Fruit fly (Drosophila melanogaster): Measurements from ENCODE around the gene lectin-37Db.

Gene lectin-37Db

DNA sequence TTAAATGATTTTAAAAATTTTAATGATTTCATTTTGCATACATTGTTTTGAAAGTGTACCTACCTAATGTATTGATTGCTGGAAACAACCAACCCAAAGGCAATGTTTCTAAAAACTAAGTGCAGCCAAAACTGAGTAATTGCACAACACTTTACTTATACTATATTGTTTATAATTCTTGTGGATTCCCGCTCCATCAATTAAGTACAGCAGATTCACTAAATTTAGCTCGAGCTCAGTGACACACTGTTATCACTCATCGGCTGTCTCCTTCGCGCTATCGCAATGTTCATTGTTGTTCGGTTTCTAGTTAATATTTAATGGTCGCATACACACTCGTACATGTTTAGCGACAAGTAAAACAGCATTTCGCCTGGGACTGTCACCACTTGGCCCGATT lies 36.8 kb downstream of the lectin-37Db start:
- TF ChIP-seq CG13204 (GFP tag; optimal IDR thresholded peaks at IDR 0.05) (no peak), CG9948 (tag; optimal IDR thresholded peaks at IDR 0.05) (no peak), CG10348 (GFP tag; IDR thresholded peaks at IDR 0.05) (no peak), CG8301 (tag; optimal IDR thresholded peaks at IDR 0.05) (no peak), CG14655 (GFP tag; optimal IDR thresholded peaks at IDR 0.05) (no peak), CG17806 (tag; optimal IDR thresholded peaks at IDR 0.05) (no peak), Snoo (tag; optimal IDR thresholded peaks at IDR 0.05) (no peak), CG34367 (tag; optimal IDR thresholded peaks at IDR 0.05) (no peak), CG32121 (GFP tag; IDR thresholded peaks at IDR 0.05) (no peak), D1 (tag; optimal IDR thresholded peaks at IDR 0.05) (no peak)

dm6 chr2L:19457890-19458580 lies 39.2 kb downstream of the lectin-37Db start:
- TF ChIP-seq Ets98B (GFP tag; IDR thresholded peaks at IDR 0.05) (no peak), EcR (GFP tag; optimal IDR thresholded peaks at IDR 0.05) (no peak)

dm6 chr2L:19459404-19459803 lies 40.5 kb downstream of the lectin-37Db start:
- TF ChIP-seq CG4496 (GFP tag; IDR thresholded peaks at IDR 0.05) (no peak), CG34367 (tag; optimal IDR thresholded peaks at IDR 0.05) (no peak), Pif1B (GFP tag; optimal IDR thresholded peaks at IDR 0.05) (no peak), Ets98B (GFP tag; IDR thresholded peaks at IDR 0.05) (no peak), EcR (GFP tag; optimal IDR thresholded peaks at IDR 0.05) (no peak), CG8301 (tag; optimal IDR thresholded peaks at IDR 0.05) (no peak), fd96Ca (GFP tag; IDR thresholded peaks at IDR 0.05) (no peak), rn (GFP tag; IDR thresholded peaks at IDR 0.05) (no peak), CG13204 (GFP tag; optimal IDR thresholded peaks at IDR 0.05) (no peak), CG14655 (GFP tag; optimal IDR thresholded peaks at IDR 0.05) (no peak), CG9948 (tag; optimal IDR thresholded peaks at IDR 0.05) (no peak), D1 (tag; optimal IDR thresholded peaks at IDR 0.05) (no peak), CG17806 (tag; optimal IDR thresholded peaks at IDR 0.05) (no peak), Snoo (tag; optimal IDR thresholded peaks at IDR 0.05) (no peak), CG10348 (GFP tag; IDR thresholded peaks at IDR 0.05) (no peak), CG8159 (tag; optimal IDR thresholded peaks at IDR 0.05) (no peak), CG32121 (GFP tag; IDR thresholded peaks at IDR 0.05) (no peak)

- peak; percentile 19; the same call in 1 of the 2 replicates for TF ChIP-seq Ets98B (GFP tag; IDR thresholded peaks at IDR 0.05)
- no peak for TF ChIP-seq CG10348 (GFP tag; IDR thresholded peaks at IDR 0.05)
- no peak for TF ChIP-seq CG32121 (GFP tag; IDR thresholded peaks at IDR 0.05)
- TF ChIP-seq CG34367 (tag; optimal IDR thresholded peaks at IDR 0.05): no peak
- TF ChIP-seq CG17806 (tag; optimal IDR thresholded peaks at IDR 0.05): no peak
- peak; percentile 72; the same call in 2 of the 3 replicates for TF ChIP-seq CG4496 (GFP tag; IDR thresholded peaks at IDR 0.05)
- TF ChIP-seq CG8301 (tag; optimal IDR thresholded peaks at IDR 0.05): no peak
- TF ChIP-seq CG14655 (GFP tag; optimal IDR thresholded peaks at IDR 0.05): no peak
- TF ChIP-seq CG12605 (GFP tag; IDR thresholded peaks at IDR 0.05): no peak
- no peak for TF ChIP-seq Pif1A (GFP tag; optimal IDR thresholded peaks at IDR 0.05)
- no peak for TF ChIP-seq fd96Ca (GFP tag; IDR thresholded peaks at IDR 0.05)
- TF ChIP-seq CG15710 (tag; optimal IDR thresholded peaks at IDR 0.05): no peak
- no peak for TF ChIP-seq gl (tag; optimal IDR thresholded peaks at IDR 0.05)
Measured at dm6 chr2L:19462898-19463297, 44.0 kb downstream of the lectin-37Db start.

dm6 chr2L:19463405-19463804 lies 44.5 kb downstream of the lectin-37Db start:
- TF ChIP-seq CG17806 (tag; optimal IDR thresholded peaks at IDR 0.05): no peak
- no peak for TF ChIP-seq CG10348 (GFP tag; IDR thresholded peaks at IDR 0.05)
- no peak for TF ChIP-seq CG8159 (tag; optimal IDR thresholded peaks at IDR 0.05)
- no peak for TF ChIP-seq Pif1B (GFP tag; optimal IDR thresholded peaks at IDR 0.05)
- TF ChIP-seq rn (GFP tag; IDR thresholded peaks at IDR 0.05): no peak
- peak; percentile 70 for TF ChIP-seq CG14655 (GFP tag; optimal IDR thresholded peaks at IDR 0.05)
- TF ChIP-seq CG4496 (GFP tag; IDR thresholded peaks at IDR 0.05): no peak
- 0 out of 2 replicates have a peak, but pooled peaks have one; percentile 7 for TF ChIP-seq CG12605 (GFP tag; IDR thresholded peaks at IDR 0.05)
- TF ChIP-seq CG32121 (GFP tag; IDR thresholded peaks at IDR 0.05): no peak
- peak; percentile 8 for TF ChIP-seq CG8301 (tag; optimal IDR thresholded peaks at IDR 0.05)
- no peak for TF ChIP-seq CG34367 (tag; optimal IDR thresholded peaks at IDR 0.05)
- no peak for TF ChIP-seq CG15710 (tag; optimal IDR thresholded peaks at IDR 0.05)
- no peak for TF ChIP-seq Snoo (tag; optimal IDR thresholded peaks at IDR 0.05)
- TF ChIP-seq Ets98B (GFP tag; IDR thresholded peaks at IDR 0.05): no peak
- TF ChIP-seq EcR (GFP tag; optimal IDR thresholded peaks at IDR 0.05): no peak
- TF ChIP-seq D1 (tag; optimal IDR thresholded peaks at IDR 0.05): no peak
- no peak for TF ChIP-seq CG13204 (GFP tag; optimal IDR thresholded peaks at IDR 0.05)
- no peak for TF ChIP-seq gl (tag; optimal IDR thresholded peaks at IDR 0.05)
- peak; percentile 23 for TF ChIP-seq CG9948 (tag; optimal IDR thresholded peaks at IDR 0.05)
- no peak for TF ChIP-seq fd96Ca (GFP tag; IDR thresholded peaks at IDR 0.05)
- peak; percentile 2 for TF ChIP-seq Pif1A (GFP tag; optimal IDR thresholded peaks at IDR 0.05)

DNA sequence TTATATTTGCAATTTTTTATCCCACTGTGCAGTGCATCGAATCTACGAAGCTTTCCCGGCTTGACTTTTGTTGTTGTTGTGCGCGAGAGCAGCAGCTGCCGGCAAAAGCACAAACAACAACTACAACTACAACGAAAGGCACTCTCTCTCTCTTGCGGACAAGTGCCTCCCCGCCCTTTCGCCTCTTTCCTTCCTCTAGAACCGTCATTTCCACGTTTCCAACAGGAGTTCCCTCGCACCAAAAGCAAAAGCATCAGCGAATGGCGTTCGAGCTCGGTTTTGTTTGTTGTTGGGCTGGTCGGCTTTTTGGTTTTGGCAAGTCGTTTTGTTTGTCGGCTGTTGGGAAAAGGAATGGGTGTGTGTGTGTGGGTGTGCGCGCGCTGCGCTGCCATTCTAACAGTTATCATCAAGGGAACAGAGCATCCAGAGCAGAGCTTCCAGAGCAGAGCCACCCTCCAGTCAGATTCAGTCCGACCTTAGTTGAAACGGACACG lies 45.0 kb downstream of the lectin-37Db start, which contains the start of gene tj:
tj (plus strand) TSS at position 444 of the 494 bp plus-strand sequence.
- no peak for TF ChIP-seq CG14655 (GFP tag; optimal IDR thresholded peaks at IDR 0.05)
- peak; percentile 53; the same call in 1 of the 3 replicates for TF ChIP-seq CG4496 (GFP tag; IDR thresholded peaks at IDR 0.05)
- TF ChIP-seq CG34367 (tag; optimal IDR thresholded peaks at IDR 0.05): no peak
- TF ChIP-seq CG8159 (tag; optimal IDR thresholded peaks at IDR 0.05): no peak
